Worm (Caenorhabditis elegans) whole organism, L4 larva: ENCODE results near the gene gcy-1.

Experiments used
- F26F4.8 ChIP-seq: fragments of 200-800 bp; sonication (Bioruptor generic); conservative IDR thresholded peaks from 2 replicates; pipeline ENCODE4 v1.3.6; 2022; ENCODE audit warnings: missing genetic modification characterization, missing compliant biosample characterization
- T26A8.4 ChIP-seq: fragments of 200-800 bp; sonication (Bioruptor generic); IDR thresholded peaks from 2 replicates; pipeline ENCODE4 v1.3.6; 2022; ENCODE audit warnings: missing genetic modification characterization, missing compliant biosample characterization
- Y5F2A.4 ChIP-seq: fragments of 200-800 bp; sonication (Bioruptor generic); optimal IDR thresholded peaks from 2 replicates; lab custom pipeline; 2018; ENCODE audit warnings: mild to moderate bottlenecking, missing genetic modification characterization, missing compliant biosample characterization
- Y75B8A.6 ChIP-seq: fragments of 200-800 bp; sonication (Bioruptor generic); IDR thresholded peaks from 2 replicates; pipeline ENCODE4 v1.3.6; 2022; ENCODE audit warnings: missing genetic modification reagents, missing genetic modification characterization, missing compliant biosample characterization
- ZK546.5 ChIP-seq, 2 experiments: sonication (generic microtip); optimal IDR thresholded peaks; 2 replicates each; lab custom pipeline; 2017; ENCODE audit warnings: missing biosample characterization in 2 of 2, missing genetic modification characterization in 2 of 2
- arid-1 ChIP-seq: fragments of 200-800 bp; sonication (Bioruptor generic); conservative IDR thresholded peaks from 2 replicates; pipeline ENCODE4 v1.3.6; 2022; ENCODE audit warnings: missing genetic modification reagents, missing genetic modification characterization, missing compliant biosample characterization
- ceh-62 ChIP-seq: sonication (generic microtip); optimal IDR thresholded peaks from 2 replicates; lab custom pipeline; 2017; ENCODE audit warnings: missing biosample characterization, missing genetic modification characterization
- ceh-82 ChIP-seq: sonication (generic microtip); optimal IDR thresholded peaks from 2 replicates; lab custom pipeline; 2017; ENCODE audit warnings: missing biosample characterization, missing genetic modification characterization
- ces-1 ChIP-seq: fragments of 150-350 bp; sonication (generic microtip); optimal IDR thresholded peaks from 4 replicates; lab custom pipeline; 2014; ENCODE audit warnings: missing biosample characterization, missing genetic modification reagents, missing genetic modification characterization
- daf-12 ChIP-seq: fragments of 150-350 bp; optimal IDR thresholded peaks from 2 replicates; lab custom pipeline; 2014; ENCODE audit warnings: missing biosample characterization, missing genetic modification reagents, missing genetic modification characterization
- daf-8 ChIP-seq: fragments of 200-800 bp; sonication (Bioruptor generic); IDR thresholded peaks from 2 replicates; pipeline ENCODE4 v1.3.6; 2022; ENCODE audit warnings: missing genetic modification characterization, missing compliant biosample characterization
- dmd-6 ChIP-seq: fragments of 200-800 bp; sonication (Bioruptor generic); IDR thresholded peaks from 2 replicates; pipeline ENCODE4 v1.3.6; 2022; ENCODE audit warnings: missing genetic modification reagents, missing genetic modification characterization, missing compliant biosample characterization
- dmd-8 ChIP-seq: fragments of 200-800 bp; sonication (Bioruptor generic); IDR thresholded peaks from 2 replicates; pipeline ENCODE4 v1.3.6; 2022; ENCODE audit warnings: missing genetic modification characterization, missing compliant biosample characterization
- dmd-9 ChIP-seq: fragments of 200-800 bp; sonication (Bioruptor generic); IDR thresholded peaks from 2 replicates; pipeline ENCODE4 v1.3.6; 2022; ENCODE audit warnings: missing genetic modification reagents, missing genetic modification characterization, missing compliant biosample characterization
- dpl-1 ChIP-seq: fragments of 150-350 bp; optimal IDR thresholded peaks from 2 replicates; lab custom pipeline; 2014; ENCODE audit warnings: missing biosample characterization, missing genetic modification reagents, missing genetic modification characterization
- egl-43 ChIP-seq: fragments of 200-800 bp; sonication (Bioruptor generic); IDR thresholded peaks from 2 replicates; pipeline ENCODE4 v1.3.6; 2022; ENCODE audit warnings: missing genetic modification reagents, missing genetic modification characterization, missing compliant biosample characterization
- fkh-10 ChIP-seq: fragments of 150-350 bp; optimal IDR thresholded peaks from 2 replicates; lab custom pipeline; 2014; ENCODE audit warnings: missing biosample characterization, missing genetic modification reagents, missing genetic modification characterization
- fos-1 ChIP-seq: fragments of 150-350 bp; optimal IDR thresholded peaks from 2 replicates; lab custom pipeline; 2014; ENCODE audit warnings: missing biosample characterization, missing genetic modification characterization
- gei-8 ChIP-seq: fragments of 200-800 bp; sonication (Bioruptor generic); optimal IDR thresholded peaks from 2 replicates; lab custom pipeline; 2018; ENCODE audit warnings: mild to moderate bottlenecking, missing genetic modification characterization, missing compliant biosample characterization
- hlh-11 ChIP-seq: fragments of 200-800 bp; sonication (Bioruptor generic); optimal IDR thresholded peaks from 2 replicates; lab custom pipeline; 2018; ENCODE audit warnings: mild to moderate bottlenecking, missing genetic modification characterization, missing compliant biosample characterization
- hlh-30 ChIP-seq: sonication (generic microtip); optimal IDR thresholded peaks from 2 replicates; lab custom pipeline; 2017; ENCODE audit warnings: antibody characterized with exemption, mild to moderate bottlenecking, missing genetic modification characterization, missing compliant biosample characterization; ENCODE audit not compliant: insufficient read depth
- hmg-1.1 ChIP-seq: fragments of 200-800 bp; sonication (Bioruptor generic); IDR thresholded peaks from 2 replicates; pipeline ENCODE4 v1.3.6; 2022; ENCODE audit warnings: missing genetic modification reagents, missing genetic modification characterization, missing compliant biosample characterization
- lin-29 ChIP-seq: fragments of 200-800 bp; sonication (Bioruptor generic); IDR thresholded peaks from 2 replicates; pipeline ENCODE4 v1.3.6; 2022; ENCODE audit warnings: missing genetic modification reagents, missing genetic modification characterization, missing compliant biosample characterization
- lin-38 ChIP-seq: fragments of 200-800 bp; sonication (Bioruptor generic); IDR thresholded peaks from 2 replicates; pipeline ENCODE4 v1.3.6; 2022; ENCODE audit warnings: missing genetic modification reagents, missing genetic modification characterization, missing compliant biosample characterization
- lin-39 ChIP-seq: fragments of 150-350 bp; optimal IDR thresholded peaks from 2 replicates; lab custom pipeline; 2014; ENCODE audit warnings: missing biosample characterization, missing genetic modification reagents, missing genetic modification characterization
- madf-9 ChIP-seq: fragments of 200-800 bp; sonication (Bioruptor generic); conservative IDR thresholded peaks from 2 replicates; pipeline ENCODE4 v1.3.6; 2022; ENCODE audit warnings: missing genetic modification reagents, missing genetic modification characterization, missing compliant biosample characterization
- mep-1 ChIP-seq: fragments of 150-350 bp; sonication (generic microtip); optimal IDR thresholded peaks from 3 replicates; lab custom pipeline; 2014; ENCODE audit warnings: missing biosample characterization, missing genetic modification characterization
- mxl-2 ChIP-seq: fragments of 200-800 bp; sonication (Bioruptor generic); conservative IDR thresholded peaks from 2 replicates; pipeline ENCODE4 v1.3.6; 2022; ENCODE audit warnings: missing genetic modification reagents, missing genetic modification characterization, missing compliant biosample characterization
- nhr-10 ChIP-seq: fragments of 150-350 bp; optimal IDR thresholded peaks from 2 replicates; lab custom pipeline; 2014; ENCODE audit warnings: missing biosample characterization, missing genetic modification characterization
- nhr-11 ChIP-seq: fragments of 150-350 bp; optimal IDR thresholded peaks from 2 replicates; lab custom pipeline; 2014; ENCODE audit warnings: missing biosample characterization, missing genetic modification characterization
- nhr-237 ChIP-seq: sonication (generic microtip); optimal IDR thresholded peaks from 2 replicates; lab custom pipeline; 2017; ENCODE audit warnings: missing biosample characterization, missing genetic modification characterization
- nhr-25 ChIP-seq: sonication (generic microtip); optimal IDR thresholded peaks from 2 replicates; lab custom pipeline; 2017; ENCODE audit warnings: missing genetic modification characterization, mild to moderate bottlenecking, missing compliant biosample characterization, antibody characterized with exemption, moderate library complexity, borderline replicate concordance; ENCODE audit not compliant: insufficient read depth
- nhr-28 ChIP-seq: fragments of 150-350 bp; optimal IDR thresholded peaks from 2 replicates; lab custom pipeline; 2014; ENCODE audit warnings: missing biosample characterization, missing genetic modification characterization
- nhr-42 ChIP-seq: fragments of 200-800 bp; sonication (Bioruptor generic); IDR thresholded peaks from 2 replicates; pipeline ENCODE4 v1.3.6; 2022; ENCODE audit warnings: missing genetic modification characterization, missing compliant biosample characterization
- nhr-6 ChIP-seq: fragments of 150-350 bp; optimal IDR thresholded peaks from 2 replicates; lab custom pipeline; 2014; ENCODE audit warnings: missing biosample characterization, missing genetic modification characterization
- nhr-76 ChIP-seq: fragments of 150-350 bp; optimal IDR thresholded peaks from 2 replicates; lab custom pipeline; 2014; ENCODE audit warnings: missing biosample characterization, missing genetic modification characterization
- pha-4 ChIP-seq, 2 experiments: fragments of 150-350 bp in 1 of 2; fragments of 200-800 bp in 1 of 2; sonication (Bioruptor generic) in 1 of 2; IDR thresholded peaks in 1 of 2; optimal IDR thresholded peaks in 1 of 2; 2 replicates each; pipeline versions ENCODE4 v1.3.6 to Lab custom; 2014 to 2022; ENCODE audit warnings: missing genetic modification characterization in 2 of 2, missing genetic modification reagents in 2 of 2, missing biosample characterization in 1 of 2, missing compliant biosample characterization in 1 of 2
- php-3 ChIP-seq: fragments of 200-800 bp; sonication (Bioruptor generic); IDR thresholded peaks from 2 replicates; pipeline ENCODE4 v1.3.6; 2022; ENCODE audit warnings: missing genetic modification reagents, missing genetic modification characterization, missing compliant biosample characterization
- pqm-1 ChIP-seq: sonication (generic microtip); optimal IDR thresholded peaks from 2 replicates; lab custom pipeline; 2017; ENCODE audit warnings: missing biosample characterization, missing genetic modification characterization
- rbr-2 ChIP-seq: sonication (generic microtip); optimal IDR thresholded peaks from 2 replicates; lab custom pipeline; 2016; ENCODE audit warnings: missing genotype, missing genetic modification characterization, missing compliant biosample characterization
- saeg-2 ChIP-seq: fragments of 200-800 bp; sonication (Bioruptor generic); IDR thresholded peaks from 2 replicates; pipeline ENCODE4 v1.3.6; 2022; ENCODE audit warnings: missing genetic modification reagents, missing genetic modification characterization, missing compliant biosample characterization
- set-16 ChIP-seq: fragments of 200-800 bp; sonication (Bioruptor generic); IDR thresholded peaks from 2 replicates; pipeline ENCODE4 v1.3.6; 2022; ENCODE audit warnings: missing genetic modification reagents, missing genetic modification characterization, missing compliant biosample characterization
- skn-1 ChIP-seq: fragments of 150-350 bp; optimal IDR thresholded peaks from 2 replicates; lab custom pipeline; 2014; ENCODE audit warnings: missing biosample characterization, missing genetic modification characterization
- snpc-1.2 ChIP-seq: fragments of 200-800 bp; sonication (Bioruptor generic); IDR thresholded peaks from 2 replicates; pipeline ENCODE4 v1.3.6; 2022; ENCODE audit warnings: missing genetic modification reagents, missing genetic modification characterization, missing compliant biosample characterization
- snpc-4 ChIP-seq: fragments of 150-350 bp; optimal IDR thresholded peaks from 2 replicates; lab custom pipeline; 2014; ENCODE audit warnings: missing biosample characterization, missing genetic modification characterization
- spr-1 ChIP-seq: sonication (generic microtip); optimal IDR thresholded peaks from 2 replicates; lab custom pipeline; 2016; ENCODE audit warnings: mild to moderate bottlenecking, missing genetic modification characterization, missing compliant biosample characterization
- vab-7 ChIP-seq: fragments of 200-800 bp; sonication (Bioruptor generic); IDR thresholded peaks from 2 replicates; pipeline ENCODE4 v1.3.6; 2022; ENCODE audit warnings: missing genetic modification reagents, missing genetic modification characterization, missing compliant biosample characterization
- zag-1 ChIP-seq: fragments of 150-350 bp; optimal IDR thresholded peaks from 2 replicates; lab custom pipeline; 2014; ENCODE audit warnings: missing biosample characterization, missing genetic modification characterization
- zip-11 ChIP-seq: fragments of 200-800 bp; sonication (Bioruptor generic); IDR thresholded peaks from 2 replicates; pipeline ENCODE4 v1.3.6; 2022; ENCODE audit warnings: missing genetic modification characterization, missing compliant biosample characterization
- zip-2 ChIP-seq: fragments of 150-350 bp; optimal IDR thresholded peaks from 2 replicates; lab custom pipeline; 2014; ENCODE audit warnings: missing biosample characterization, missing genetic modification characterization

The gcy-1 gene

ce11 chrII:9487337-9487950 lies 29.3 kb downstream of the gcy-1 start, which contains the start of gene T19H5.4 (continued):
- no peak for TF ChIP-seq fkh-10 (GFP tag; lab: Kevin White, UChicago)
- TF ChIP-seq ZK546.5 (tag; optimal IDR thresholded peaks at IDR 0.05; lab: Kevin White, UChicago), result no peak
- TF ChIP-seq hmg-1.1 (GFP tag; lab: Robert Waterston, UW), result peak; percentile 75; the same call in 1 of the 2 replicates
- TF ChIP-seq lin-39, result no peak
- TF ChIP-seq nhr-237, result no peak
- TF ChIP-seq madf-9 (GFP tag; lab: Robert Waterston, UW), result peak; percentile 38; the same call in 1 of the 2 replicates
- no peak for TF ChIP-seq fos-1 (tag; lab: Kevin White, UChicago)
- TF ChIP-seq dmd-9, result no peak
- TF ChIP-seq ces-1, result no peak
- TF ChIP-seq pqm-1 (tag; lab: Kevin White, UChicago), result peak; percentile 41
- TF ChIP-seq nhr-28 (tag; lab: Kevin White, UChicago), result peak; percentile 78
- 0 out of 2 replicates have a peak, but pooled peaks have one; percentile 37 for TF ChIP-seq vab-7 (GFP tag; lab: Robert Waterston, UW)
- TF ChIP-seq mep-1 (tag; lab: Kevin White, UChicago), result peak; percentile 67
- peak; percentile 43; the same call in 1 of the 2 replicates for TF ChIP-seq T26A8.4 (GFP tag; lab: Robert Waterston, UW)
- no peak for TF ChIP-seq Y5F2A.4 (GFP tag; lab: Kevin White, UChicago)
- TF ChIP-seq nhr-76 (tag; lab: Kevin White, UChicago), result no peak
- no peak for TF ChIP-seq nhr-42 (GFP tag; lab: Robert Waterston, UW)
- no peak for TF ChIP-seq daf-8 (GFP tag; lab: Robert Waterston, UW)
- peak; percentile 38; the same call in 1 of the 2 replicates for TF ChIP-seq php-3
- 0 out of 2 replicates have a peak, but pooled peaks have one; percentile 19 for TF ChIP-seq egl-43 (GFP tag; lab: Robert Waterston, UW)
- TF ChIP-seq arid-1 (GFP tag; lab: Robert Waterston, UW), result no peak
- TF ChIP-seq zip-11 (GFP tag; lab: Robert Waterston, UW), result no peak
- TF ChIP-seq saeg-2 (GFP tag; lab: Robert Waterston, UW), result 0 out of 2 replicates have a peak, but pooled peaks have one; percentile 32
- no peak for TF ChIP-seq F26F4.8
- no peak for TF ChIP-seq spr-1 (tag; lab: Kevin White, UChicago)
- no peak for TF ChIP-seq dmd-8 (GFP tag; lab: Robert Waterston, UW)
- TF ChIP-seq snpc-1.2 (GFP tag; lab: Robert Waterston, UW), result no peak
- TF ChIP-seq set-16 (GFP tag; lab: Robert Waterston, UW), result peak; percentile 68
- peak; percentile 48 for TF ChIP-seq nhr-11
- TF ChIP-seq gei-8 (GFP tag; lab: Kevin White, UChicago), result peak; percentile 42
- no peak for TF ChIP-seq nhr-6 (tag; lab: Kevin White, UChicago)
- TF ChIP-seq Y75B8A.6 (GFP tag; lab: Robert Waterston, UW), result peak; percentile 53; the same call in 1 of the 2 replicates
- TF ChIP-seq nhr-25 (tag; lab: Kevin White, UChicago), result no peak
- TF ChIP-seq ceh-62 (tag; lab: Kevin White, UChicago), result no peak
- no peak for TF ChIP-seq ceh-82
- no peak for TF ChIP-seq snpc-4 (tag; lab: Kevin White, UChicago)
- peak; percentile 96 for TF ChIP-seq hlh-11 (tag; lab: Kevin White, UChicago)
- TF ChIP-seq mxl-2, result no peak
- peak; percentile 96 for TF ChIP-seq dmd-6 (GFP tag; lab: Robert Waterston, UW)
- no peak for TF ChIP-seq zip-2 (tag; lab: Kevin White, UChicago)
- no peak for TF ChIP-seq skn-1 (tag; lab: Kevin White, UChicago)
- 0 out of 2 replicates have a peak, but pooled peaks have one; percentile 50 for TF ChIP-seq pha-4 (GFP tag; IDR thresholded peaks at IDR 0.05; lab: Robert Waterston, UW)
- no peak for TF ChIP-seq pha-4 (tag; optimal IDR thresholded peaks at IDR 0.05; lab: Kevin White, UChicago)
- no peak for TF ChIP-seq lin-38 (GFP tag; lab: Robert Waterston, UW)
- no peak for TF ChIP-seq lin-29 (GFP tag; lab: Robert Waterston, UW)
- peak; percentile 92 for TF ChIP-seq hlh-30 (tag; lab: Kevin White, UChicago)
- no peak for TF ChIP-seq dpl-1 (GFP tag; lab: Kevin White, UChicago)
- no peak for TF ChIP-seq daf-12 (tag; lab: Kevin White, UChicago)
- no peak for TF ChIP-seq nhr-10 (tag; lab: Kevin White, UChicago)
- TF ChIP-seq zag-1 (tag; lab: Kevin White, UChicago), result no peak
- TF ChIP-seq rbr-2 (tag; lab: Kevin White, UChicago), result peak; percentile 40
